Worm (Caenorhabditis elegans): ENCODE data around the gene ZK1251.3.
A peak's percentile ranks its signal among the peaks of the same experiment; 100 is the strongest.
"Not testable (repeated sequence)": the region's sequence is repeated elsewhere in the genome, so short reads cannot be mapped to it uniquely, and the experiment has no call there.

The ZK1251.3 gene

ce11 chrIV:9682514-9682913, 944 bp upstream of the ZK1251.3 start, which contains the start of gene ins-7:
ins-7 (minus strand) TSS chrIV:9682845.
- peak; percentile 65 for TF ChIP-seq fos-1 (tag; optimal IDR thresholded peaks at IDR 0.05)
- no peak for TF ChIP-seq nhr-237 (tag; optimal IDR thresholded peaks at IDR 0.05)
- peak; percentile 21 for TF ChIP-seq sma-9 (GFP tag; optimal IDR thresholded peaks at IDR 0.05)
- TF ChIP-seq sma-9 (tag; optimal IDR thresholded peaks at IDR 0.05) = no peak
- TF ChIP-seq nhr-6 (tag; optimal IDR thresholded peaks at IDR 0.05) = no peak

- TF ChIP-seq mbf-1, nhr-237, elt-1 (tag; optimal IDR thresholded peaks at IDR 0.05): not testable (repeated sequence)
These were observed 5.3 kb downstream of the ZK1251.3 start, which contains the start of gene msp-76 for ce11 chrIV:9688715-9689114. msp-76 (plus strand) TSS chrIV:9689015.

ce11 chrIV:9690644-9691043, 7.2 kb downstream of the ZK1251.3 start, which contains the start of gene sdz-36:
sdz-36 (plus strand) TSS chrIV:9690944.
- TF ChIP-seq unc-55 (GFP tag; optimal IDR thresholded peaks at IDR 0.05) (no peak), sma-3 (GFP tag; optimal IDR thresholded peaks at IDR 0.05) (no peak), ztf-11 (tag; optimal IDR thresholded peaks at IDR 0.05) (no peak), unc-62 (GFP tag; optimal IDR thresholded peaks at IDR 0.05) (no peak), ZK546.5 (tag; optimal IDR thresholded peaks at IDR 0.05) (no peak), nhr-25 (tag; optimal IDR thresholded peaks at IDR 0.05) (no peak), nhr-6 (tag; optimal IDR thresholded peaks at IDR 0.05) (no peak), lin-13 (GFP tag; optimal IDR thresholded peaks at IDR 0.05) (no peak)

ce11 chrIV:9692874-9693273, 9.4 kb downstream of the ZK1251.3 start, which contains the start of gene twk-9:
twk-9 (plus strand) TSS chrIV:9693174.
- no peak for TF ChIP-seq lin-13 (GFP tag; optimal IDR thresholded peaks at IDR 0.05)
- no peak for TF ChIP-seq mab-5 (tag; optimal IDR thresholded peaks at IDR 0.05)
- TF ChIP-seq unc-62 (GFP tag; optimal IDR thresholded peaks at IDR 0.05) = no peak
- no peak for TF ChIP-seq elt-3 (tag; optimal IDR thresholded peaks at IDR 0.05)
- no peak for TF ChIP-seq snpc-4 (tag; optimal IDR thresholded peaks at IDR 0.05)
- no peak for TF ChIP-seq elt-1 (tag; optimal IDR thresholded peaks at IDR 0.05)

- TF ChIP-seq sem-4 (tag; optimal IDR thresholded peaks at IDR 0.05) = no peak
- TF ChIP-seq lin-39 (tag; optimal IDR thresholded peaks at IDR 0.05) = no peak
- no peak for TF ChIP-seq ztf-4 (tag; optimal IDR thresholded peaks at IDR 0.05)
- no peak for TF ChIP-seq blmp-1 (tag; optimal IDR thresholded peaks at IDR 0.05; ENCODE audit: insufficient read depth)
- no peak for TF ChIP-seq ZK546.5 (tag; optimal IDR thresholded peaks at IDR 0.05)
- no peak for TF ChIP-seq fos-1 (tag; optimal IDR thresholded peaks at IDR 0.05)
- TF ChIP-seq sma-3 (GFP tag; optimal IDR thresholded peaks at IDR 0.05) = no peak
- no peak for TF ChIP-seq elt-3 (tag; optimal IDR thresholded peaks at IDR 0.05)
These were observed 13.1 kb downstream of the ZK1251.3 start for ce11 chrIV:9696513-9696912.

- TF ChIP-seq alr-1 (tag; optimal IDR thresholded peaks at IDR 0.05) (no peak), lsy-2 (tag; optimal IDR thresholded peaks at IDR 0.05) (no peak), unc-39 (tag; optimal IDR thresholded peaks at IDR 0.05) (no peak), gmeb-1 (tag; optimal IDR thresholded peaks at IDR 0.05) (no peak), nhr-11 (tag; optimal IDR thresholded peaks at IDR 0.05) (no peak), sma-3 (GFP tag; optimal IDR thresholded peaks at IDR 0.05) (no peak), ztf-1 (GFP tag; conservative IDR thresholded peaks at IDR 0.05) (no peak), ceh-16 (tag; optimal IDR thresholded peaks at IDR 0.05) (no peak), ama-1 (optimal IDR thresholded peaks at IDR 0.05) (no peak), nhr-77 (tag; optimal IDR thresholded peaks at IDR 0.05) (no peak), dmd-4 (tag; optimal IDR thresholded peaks at IDR 0.05) (no peak), ztf-11 (tag; optimal IDR thresholded peaks at IDR 0.05) (no peak), elt-1 (tag; optimal IDR thresholded peaks at IDR 0.05) (no peak), nhr-237 (tag; optimal IDR thresholded peaks at IDR 0.05) (no peak)
These were observed 14.4 kb downstream of the ZK1251.3 start for ce11 chrIV:9697869-9698268.

- TF ChIP-seq C34F6.9 (tag; optimal IDR thresholded peaks at IDR 0.05) = no peak
- TF ChIP-seq snpc-4 (tag; optimal IDR thresholded peaks at IDR 0.05) = no peak
- no peak for TF ChIP-seq nhr-25 (tag; optimal IDR thresholded peaks at IDR 0.05)
These were observed 15.6 kb downstream of the ZK1251.3 start for ce11 chrIV:9699062-9699461.

Data from whole organism, L2 larva.